Fruit fly (Drosophila melanogaster): ENCODE results near the gene Sf3a2.

Sf3a2 gene

DNA sequence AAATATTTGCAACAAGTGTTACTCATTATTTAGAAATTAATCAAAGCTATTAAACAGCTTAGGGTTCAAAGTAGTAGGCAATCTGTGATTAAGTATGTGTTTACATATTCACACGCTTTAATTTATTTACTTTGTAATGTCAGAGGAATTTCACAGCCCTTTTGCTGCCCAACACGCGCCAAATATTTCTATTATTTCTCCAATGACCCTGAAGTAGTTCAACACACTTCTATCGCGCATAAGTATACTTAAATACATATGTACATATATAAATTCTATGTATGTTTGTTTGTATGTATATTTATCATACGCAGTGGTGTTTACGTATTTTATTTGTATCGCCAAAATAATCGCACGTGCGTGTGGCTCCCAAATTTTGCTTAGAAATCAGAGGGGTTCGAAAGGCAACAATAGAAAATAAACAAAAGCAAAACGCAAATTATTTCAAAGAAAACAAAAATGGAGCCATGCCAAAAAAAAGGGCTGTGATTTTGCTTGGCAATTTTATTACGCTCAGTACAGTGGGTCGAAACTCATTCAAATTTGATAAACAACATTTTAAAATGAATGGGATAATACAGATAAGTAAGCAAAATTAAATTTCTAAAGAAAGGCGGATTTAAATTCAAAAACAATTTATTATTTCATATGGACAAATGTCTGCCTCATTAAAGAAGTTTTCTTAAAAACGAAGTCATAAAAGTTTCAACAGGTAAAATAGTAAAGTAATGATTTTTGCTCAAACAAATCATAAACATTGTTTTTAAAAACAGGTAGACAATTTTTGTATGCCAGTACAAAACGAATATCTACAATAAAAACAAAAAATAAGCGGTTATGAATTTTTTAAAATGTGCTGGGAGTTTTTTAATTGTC lies 10.4 kb downstream of the Sf3a2 start:
- TF ChIP-seq rn (GFP tag; IDR thresholded peaks at IDR 0.05) = no peak
- no peak for TF ChIP-seq fd96Ca (GFP tag; IDR thresholded peaks at IDR 0.05)
- TF ChIP-seq Snoo (tag; optimal IDR thresholded peaks at IDR 0.05) = no peak
- peak; percentile 1 for TF ChIP-seq CG9948 (tag; optimal IDR thresholded peaks at IDR 0.05)
- 0 out of 2 replicates have a peak, but pooled peaks have one; percentile 21 for TF ChIP-seq CG32121 (GFP tag; IDR thresholded peaks at IDR 0.05)

DNA sequence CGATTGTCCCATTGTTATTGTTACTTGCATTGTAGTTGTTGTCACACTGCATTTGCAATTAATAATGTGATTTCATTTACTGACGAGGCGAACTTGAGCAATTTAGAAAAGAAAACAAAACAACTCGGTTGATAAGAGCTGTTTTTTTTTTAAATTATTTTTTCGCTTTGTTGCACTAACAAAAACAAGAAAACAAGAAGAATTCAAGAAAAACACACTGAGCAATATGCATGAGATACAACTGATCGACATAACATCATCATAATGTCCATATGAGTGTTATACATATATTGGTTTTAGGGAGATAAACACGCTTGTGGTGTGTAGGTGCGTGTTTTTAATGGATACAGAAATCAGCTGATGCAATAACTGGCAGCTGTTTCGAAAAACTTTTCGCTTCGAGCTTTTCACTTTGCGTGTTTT lies 11.4 kb downstream of the Sf3a2 start:
- peak; percentile 73 for TF ChIP-seq Pif1A (GFP tag; optimal IDR thresholded peaks at IDR 0.05)
- no peak for TF ChIP-seq CG8159 (tag; optimal IDR thresholded peaks at IDR 0.05)
- peak; percentile 88 for TF ChIP-seq CG14655 (GFP tag; optimal IDR thresholded peaks at IDR 0.05)
- TF ChIP-seq D1 (tag; optimal IDR thresholded peaks at IDR 0.05) = no peak
- peak; percentile 12 for TF ChIP-seq CG34367 (tag; optimal IDR thresholded peaks at IDR 0.05)
- TF ChIP-seq Ets98B (GFP tag; IDR thresholded peaks at IDR 0.05) = peak; percentile 87
- peak; percentile 88 for TF ChIP-seq CG32121 (GFP tag; IDR thresholded peaks at IDR 0.05)
- TF ChIP-seq CG13204 (GFP tag; optimal IDR thresholded peaks at IDR 0.05) = no peak
- TF ChIP-seq CG17806 (tag; optimal IDR thresholded peaks at IDR 0.05) = no peak
- TF ChIP-seq CG15710 (tag; optimal IDR thresholded peaks at IDR 0.05) = no peak
- TF ChIP-seq Snoo (tag; optimal IDR thresholded peaks at IDR 0.05) = no peak
- no peak for TF ChIP-seq EcR (GFP tag; optimal IDR thresholded peaks at IDR 0.05)
- peak; percentile 78; the same call in 2 of the 3 replicates for TF ChIP-seq fd96Ca (GFP tag; IDR thresholded peaks at IDR 0.05)
- no peak for TF ChIP-seq rn (GFP tag; IDR thresholded peaks at IDR 0.05)
- peak; percentile 59 for TF ChIP-seq Pif1B (GFP tag; optimal IDR thresholded peaks at IDR 0.05)
- peak; percentile 94 for TF ChIP-seq CG12605 (GFP tag; IDR thresholded peaks at IDR 0.05)
- peak; percentile 87 for TF ChIP-seq CG4496 (GFP tag; IDR thresholded peaks at IDR 0.05)
- no peak for TF ChIP-seq gl (tag; optimal IDR thresholded peaks at IDR 0.05)
- peak; percentile 78 for TF ChIP-seq CG8301 (tag; optimal IDR thresholded peaks at IDR 0.05)
- no peak for TF ChIP-seq CG10348 (GFP tag; IDR thresholded peaks at IDR 0.05)
- no peak for TF ChIP-seq CG9948 (tag; optimal IDR thresholded peaks at IDR 0.05)

DNA sequence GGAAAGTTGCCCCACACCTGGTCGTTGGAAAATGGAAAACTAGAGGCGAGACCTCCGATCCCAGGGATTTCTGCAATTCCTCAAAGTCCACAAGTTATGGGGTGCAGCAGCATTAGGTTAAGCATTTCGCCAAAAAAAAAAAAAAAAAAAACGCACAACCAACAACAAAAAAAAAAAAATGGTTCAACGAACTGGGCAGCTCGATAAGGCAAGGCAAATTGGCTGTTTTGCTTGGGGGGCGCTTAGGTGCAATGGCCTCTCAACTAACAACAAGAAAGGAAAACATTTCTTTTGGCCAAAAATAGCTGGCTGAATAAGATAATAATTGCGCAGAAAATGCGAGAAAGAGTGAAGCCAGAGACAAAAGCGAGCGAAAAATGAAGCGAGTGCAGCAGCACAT lies 13.7 kb downstream of the Sf3a2 start:
- no peak for TF ChIP-seq CG4496 (GFP tag; IDR thresholded peaks at IDR 0.05)
- TF ChIP-seq EcR (GFP tag; optimal IDR thresholded peaks at IDR 0.05) = peak; percentile 74
- no peak for TF ChIP-seq CG8159 (tag; optimal IDR thresholded peaks at IDR 0.05)

DNA sequence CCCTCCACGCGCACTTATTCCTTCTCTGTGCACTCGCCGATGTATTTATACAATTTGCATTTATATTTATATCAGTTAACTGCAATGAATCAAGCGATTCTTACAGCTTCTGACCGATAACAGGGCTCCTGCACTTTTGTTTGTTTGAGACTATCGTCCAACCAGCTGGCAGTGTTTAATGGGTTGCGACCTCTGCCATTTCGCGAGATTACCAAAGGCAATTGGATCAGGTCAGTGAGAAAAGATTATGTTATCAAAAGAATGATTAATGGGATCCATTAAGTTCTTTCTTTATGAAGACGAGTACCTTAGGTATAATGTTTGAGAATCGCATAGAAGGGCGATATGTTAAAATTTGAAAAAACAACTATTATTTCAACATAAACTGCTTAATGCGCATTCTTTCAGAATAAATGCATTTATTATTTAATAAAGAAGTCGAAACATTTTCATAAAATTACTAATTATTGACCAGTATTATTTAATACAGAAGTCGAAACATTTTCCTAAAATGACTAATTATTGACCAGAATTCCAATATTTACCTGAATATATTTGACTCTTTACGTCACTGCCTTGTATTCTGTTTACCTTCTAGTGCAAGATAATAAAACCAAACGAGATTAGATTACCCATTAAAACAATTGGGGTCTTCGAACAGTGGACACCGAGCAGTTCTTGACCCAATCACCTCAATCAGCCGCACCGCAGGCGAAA lies 14.2 kb downstream of the Sf3a2 start:
- TF ChIP-seq CG8301 (tag; optimal IDR thresholded peaks at IDR 0.05) (no peak), Ets98B (GFP tag; IDR thresholded peaks at IDR 0.05) (no peak), CG32121 (GFP tag; IDR thresholded peaks at IDR 0.05) (no peak), fd96Ca (GFP tag; IDR thresholded peaks at IDR 0.05) (no peak), EcR (GFP tag; optimal IDR thresholded peaks at IDR 0.05) (no peak), D1 (tag; optimal IDR thresholded peaks at IDR 0.05) (no peak), CG4496 (GFP tag; IDR thresholded peaks at IDR 0.05) (no peak), CG15710 (tag; optimal IDR thresholded peaks at IDR 0.05) (no peak), CG10348 (GFP tag; IDR thresholded peaks at IDR 0.05) (no peak), rn (GFP tag; IDR thresholded peaks at IDR 0.05) (no peak), Snoo (tag; optimal IDR thresholded peaks at IDR 0.05) (no peak), CG8159 (tag; optimal IDR thresholded peaks at IDR 0.05) (no peak), CG14655 (GFP tag; optimal IDR thresholded peaks at IDR 0.05) (no peak), CG17806 (tag; optimal IDR thresholded peaks at IDR 0.05) (no peak), Pif1B (GFP tag; optimal IDR thresholded peaks at IDR 0.05) (no peak), CG12605 (GFP tag; IDR thresholded peaks at IDR 0.05) (no peak)

DNA sequence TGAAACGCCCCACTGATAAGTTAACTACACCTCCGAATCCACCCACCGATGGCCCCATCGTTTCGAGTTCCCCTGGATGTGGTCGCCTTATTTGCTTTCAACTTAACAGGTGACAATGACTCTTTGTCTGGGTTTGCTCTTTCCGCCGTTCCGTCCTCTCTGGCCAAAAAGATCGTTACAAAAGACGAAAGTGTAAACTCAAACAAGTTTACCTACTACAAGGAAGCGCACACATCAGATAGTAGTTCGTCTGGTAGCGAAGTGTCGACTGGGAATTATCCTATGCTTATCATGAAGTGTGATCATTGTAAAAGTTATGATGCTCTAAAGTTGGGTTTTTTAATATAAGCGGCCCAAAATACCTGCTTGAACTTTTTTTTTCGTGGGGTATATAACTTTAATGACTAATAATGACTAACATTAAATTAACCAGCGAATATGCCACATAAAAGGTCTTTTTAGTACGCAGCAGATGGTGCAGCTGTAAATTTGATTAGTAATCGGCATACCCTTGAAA lies 15.0 kb downstream of the Sf3a2 start:
- TF ChIP-seq CG34367 (tag; optimal IDR thresholded peaks at IDR 0.05) = peak; percentile 42
- TF ChIP-seq Pif1A (GFP tag; optimal IDR thresholded peaks at IDR 0.05) = no peak
- 0 out of 2 replicates have a peak, but pooled peaks have one; percentile 5 for TF ChIP-seq rn (GFP tag; IDR thresholded peaks at IDR 0.05)
- TF ChIP-seq D1 (tag; optimal IDR thresholded peaks at IDR 0.05) = no peak
- no peak for TF ChIP-seq CG10348 (GFP tag; IDR thresholded peaks at IDR 0.05)
- TF ChIP-seq Snoo (tag; optimal IDR thresholded peaks at IDR 0.05) = no peak
- TF ChIP-seq CG14655 (GFP tag; optimal IDR thresholded peaks at IDR 0.05) = peak; percentile 66
- no peak for TF ChIP-seq Pif1B (GFP tag; optimal IDR thresholded peaks at IDR 0.05)
- TF ChIP-seq CG4496 (GFP tag; IDR thresholded peaks at IDR 0.05) = peak; percentile 21; the same call in 1 of the 3 replicates
- 0 out of 3 replicates have a peak, but pooled peaks have one; percentile 39 for TF ChIP-seq fd96Ca (GFP tag; IDR thresholded peaks at IDR 0.05)
- peak; percentile 17 for TF ChIP-seq CG9948 (tag; optimal IDR thresholded peaks at IDR 0.05)
- peak; percentile 71 for TF ChIP-seq CG13204 (GFP tag; optimal IDR thresholded peaks at IDR 0.05)
- peak; percentile 18 for TF ChIP-seq CG17806 (tag; optimal IDR thresholded peaks at IDR 0.05)
- no peak for TF ChIP-seq CG12605 (GFP tag; IDR thresholded peaks at IDR 0.05)
- TF ChIP-seq CG8301 (tag; optimal IDR thresholded peaks at IDR 0.05) = peak; percentile 52
- TF ChIP-seq Ets98B (GFP tag; IDR thresholded peaks at IDR 0.05) = no peak
- TF ChIP-seq CG15710 (tag; optimal IDR thresholded peaks at IDR 0.05) = peak; percentile 7
- TF ChIP-seq EcR (GFP tag; optimal IDR thresholded peaks at IDR 0.05) = peak; percentile 93
- TF ChIP-seq CG32121 (GFP tag; IDR thresholded peaks at IDR 0.05) = no peak
- TF ChIP-seq gl (tag; optimal IDR thresholded peaks at IDR 0.05) = peak; percentile 29
- TF ChIP-seq CG8159 (tag; optimal IDR thresholded peaks at IDR 0.05) = peak; percentile 55
